Fruit fly (Drosophila melanogaster): ENCODE measurements around the gene myo.

Gene myo

dm6 chr4:697463-697862 lies 1.6 kb upstream of the myo start, which contains the start of gene ey:
TSS of gene ey (plus strand) at chr4:697689.
- peak; percentile 16 for TF ChIP-seq fru (GFP tag; optimal IDR thresholded peaks at IDR 0.05)
- no peak for TF ChIP-seq Rel (GFP tag; optimal IDR thresholded peaks at IDR 0.05)
- peak; percentile 33 for TF ChIP-seq Rel (tag; optimal IDR thresholded peaks at IDR 0.05)
- TF ChIP-seq Hnf4 (GFP tag; optimal IDR thresholded peaks at IDR 0.05) = peak; percentile 85
- TF ChIP-seq GATAd (GFP tag; optimal IDR thresholded peaks at IDR 0.05) = no peak
- TF ChIP-seq Myc (optimal IDR thresholded peaks at IDR 0.05) = peak; percentile 71
- peak; percentile 13 for TF ChIP-seq rgr (GFP tag; optimal IDR thresholded peaks at IDR 0.05)
- no peak for TF ChIP-seq dsf (GFP tag; optimal IDR thresholded peaks at IDR 0.05; ENCODE audit: borderline replicate concordance)
- TF ChIP-seq CG9705 (GFP tag; optimal IDR thresholded peaks at IDR 0.05) = no peak
- TF ChIP-seq Sp1 (GFP tag; optimal IDR thresholded peaks at IDR 0.05) = no peak
- TF ChIP-seq sv (GFP tag; optimal IDR thresholded peaks at IDR 0.05) = no peak
- TF ChIP-seq dl (GFP tag; optimal IDR thresholded peaks at IDR 0.05; ENCODE audit: insufficient read depth in 1 of 2, partially characterized antibody in 2 of 2) = no peak
- peak; percentile 17 for TF ChIP-seq brk (GFP tag; optimal IDR thresholded peaks at IDR 0.05)
- no peak for TF ChIP-seq sage (GFP tag; optimal IDR thresholded peaks at IDR 0.05)
- TF ChIP-seq HLH106 (tag; optimal IDR thresholded peaks at IDR 0.05) = no peak

DNA sequence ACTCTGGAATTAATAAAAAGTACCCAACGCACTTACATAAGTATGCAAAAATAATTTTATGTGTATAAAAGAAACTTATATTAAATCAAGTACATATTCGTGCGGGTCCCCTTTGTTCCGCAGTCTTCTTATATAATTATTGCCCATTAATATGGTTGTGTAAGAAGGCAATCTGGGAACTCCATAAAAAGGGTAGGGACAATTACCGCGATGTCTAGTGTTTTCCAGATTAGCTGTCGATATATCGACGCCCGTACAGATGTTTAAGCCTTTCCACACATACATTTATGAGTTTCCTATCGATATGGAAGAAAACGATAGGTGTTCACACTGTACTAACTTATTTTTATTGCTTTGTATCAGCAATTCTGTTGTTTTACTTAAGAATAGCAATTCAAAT lies 783 bp upstream of the myo start:
- TF ChIP-seq Hnf4 (GFP tag; optimal IDR thresholded peaks at IDR 0.05) = peak; percentile 55
- no peak for TF ChIP-seq tai (GFP tag; optimal IDR thresholded peaks at IDR 0.05)
- no peak for TF ChIP-seq psq (GFP tag; optimal IDR thresholded peaks at IDR 0.05)
- peak; percentile 87 for TF ChIP-seq Hr83 (GFP tag; optimal IDR thresholded peaks at IDR 0.05; ENCODE audit: poor library complexity, severe bottlenecking)
- peak; percentile 28 for TF ChIP-seq CrebA (GFP tag; optimal IDR thresholded peaks at IDR 0.05; ENCODE audit: borderline replicate concordance)
- no peak for TF ChIP-seq HLH106 (tag; optimal IDR thresholded peaks at IDR 0.05)
- no peak for TF ChIP-seq Sp1 (GFP tag; optimal IDR thresholded peaks at IDR 0.05)
- TF ChIP-seq Dfd (GFP tag; optimal IDR thresholded peaks at IDR 0.05) = no peak
- TF ChIP-seq OdsH (GFP tag; optimal IDR thresholded peaks at IDR 0.05) = no peak
- TF ChIP-seq br (GFP tag; optimal IDR thresholded peaks at IDR 0.05) = peak; percentile 14
- peak; percentile 8 for TF ChIP-seq Jra (GFP tag; optimal IDR thresholded peaks at IDR 0.05)
- peak; percentile 46 for TF ChIP-seq sage (GFP tag; optimal IDR thresholded peaks at IDR 0.05)
- TF ChIP-seq sv (GFP tag; optimal IDR thresholded peaks at IDR 0.05) = peak; percentile 33
- peak; percentile 26 for TF ChIP-seq rgr (GFP tag; optimal IDR thresholded peaks at IDR 0.05)
- TF ChIP-seq usp (GFP tag; optimal IDR thresholded peaks at IDR 0.05) = no peak
- peak; percentile 31 for TF ChIP-seq fru (GFP tag; optimal IDR thresholded peaks at IDR 0.05)
- no peak for TF ChIP-seq CG9705 (GFP tag; optimal IDR thresholded peaks at IDR 0.05)
- no peak for TF ChIP-seq Abd-B (GFP tag; optimal IDR thresholded peaks at IDR 0.05)
- TF ChIP-seq foxo (GFP tag; optimal IDR thresholded peaks at IDR 0.05) = peak in 1 of 2 experiments; percentile 12
- TF ChIP-seq CG32264 (GFP tag; optimal IDR thresholded peaks at IDR 0.05) = no peak
- peak; percentile 61 for TF ChIP-seq ey (GFP tag; optimal IDR thresholded peaks at IDR 0.05)
- TF ChIP-seq jim (GFP tag; optimal IDR thresholded peaks at IDR 0.05) = no peak
- no peak for TF ChIP-seq dmrt93B (GFP tag; optimal IDR thresholded peaks at IDR 0.05)
- TF ChIP-seq N (GFP tag; optimal IDR thresholded peaks at IDR 0.05) = peak; percentile 47
- peak; percentile 32 for TF ChIP-seq h (GFP tag; optimal IDR thresholded peaks at IDR 0.05)
- TF ChIP-seq Dif (GFP tag; optimal IDR thresholded peaks at IDR 0.05; ENCODE audit: partially characterized antibody) = no peak
- TF ChIP-seq Rel (GFP tag; optimal IDR thresholded peaks at IDR 0.05) = no peak
- TF ChIP-seq Rel (tag; optimal IDR thresholded peaks at IDR 0.05) = peak; percentile 96
- no peak for TF ChIP-seq dsf (GFP tag; optimal IDR thresholded peaks at IDR 0.05; ENCODE audit: borderline replicate concordance)
- peak; percentile 92 for TF ChIP-seq woc (GFP tag; optimal IDR thresholded peaks at IDR 0.05)
- peak; percentile 96 for TF ChIP-seq Vsx2 (GFP tag; optimal IDR thresholded peaks at IDR 0.05; ENCODE audit: partially characterized antibody)

dm6 chr4:694917-695720 lies 736 bp downstream of the myo start:
- TF ChIP-seq h (GFP tag; optimal IDR thresholded peaks at IDR 0.05) = no peak
- TF ChIP-seq dmrt93B (GFP tag; optimal IDR thresholded peaks at IDR 0.05) = no peak
- no peak for TF ChIP-seq Vsx2 (GFP tag; optimal IDR thresholded peaks at IDR 0.05; ENCODE audit: partially characterized antibody)
- peak; percentile 19 for TF ChIP-seq sv (GFP tag; optimal IDR thresholded peaks at IDR 0.05)
- no peak for TF ChIP-seq pan (optimal IDR thresholded peaks at IDR 0.05)
- no peak for TF ChIP-seq dl (GFP tag; optimal IDR thresholded peaks at IDR 0.05; ENCODE audit: insufficient read depth in 1 of 2, partially characterized antibody in 2 of 2)
- no peak for TF ChIP-seq usp (GFP tag; optimal IDR thresholded peaks at IDR 0.05)
- TF ChIP-seq CrebA (GFP tag; optimal IDR thresholded peaks at IDR 0.05; ENCODE audit: borderline replicate concordance) = peak; percentile 43
- no peak for TF ChIP-seq jim (GFP tag; optimal IDR thresholded peaks at IDR 0.05)
- no peak for TF ChIP-seq Hr83 (GFP tag; optimal IDR thresholded peaks at IDR 0.05; ENCODE audit: poor library complexity, severe bottlenecking)
- TF ChIP-seq GATAd (GFP tag; optimal IDR thresholded peaks at IDR 0.05) = no peak
- TF ChIP-seq Mio (GFP tag; optimal IDR thresholded peaks at IDR 0.05) = no peak
- TF ChIP-seq OdsH (GFP tag; optimal IDR thresholded peaks at IDR 0.05) = no peak
- TF ChIP-seq dsf (GFP tag; optimal IDR thresholded peaks at IDR 0.05; ENCODE audit: borderline replicate concordance) = no peak
- peak; percentile 36 for TF ChIP-seq tai (GFP tag; optimal IDR thresholded peaks at IDR 0.05)
- no peak for TF ChIP-seq Hr78 (GFP tag; optimal IDR thresholded peaks at IDR 0.05)
- no peak for TF ChIP-seq CG9705 (GFP tag; optimal IDR thresholded peaks at IDR 0.05)
- peak; percentile 14 for TF ChIP-seq Rel (GFP tag; optimal IDR thresholded peaks at IDR 0.05)
- no peak for TF ChIP-seq Rel (tag; optimal IDR thresholded peaks at IDR 0.05)
- no peak for TF ChIP-seq foxo (GFP tag; optimal IDR thresholded peaks at IDR 0.05)
- no peak for TF ChIP-seq sage (GFP tag; optimal IDR thresholded peaks at IDR 0.05)
- TF ChIP-seq br (GFP tag; optimal IDR thresholded peaks at IDR 0.05) = no peak
- peak; percentile 86 for TF ChIP-seq woc (GFP tag; optimal IDR thresholded peaks at IDR 0.05)
- TF ChIP-seq Dfd (GFP tag; optimal IDR thresholded peaks at IDR 0.05) = no peak
- TF ChIP-seq HLH106 (tag; optimal IDR thresholded peaks at IDR 0.05) = no peak
- TF ChIP-seq Jra (GFP tag; optimal IDR thresholded peaks at IDR 0.05) = no peak
- no peak for TF ChIP-seq Myc (optimal IDR thresholded peaks at IDR 0.05)
- TF ChIP-seq Abd-B (GFP tag; optimal IDR thresholded peaks at IDR 0.05) = no peak
- no peak for TF ChIP-seq Dif (GFP tag; optimal IDR thresholded peaks at IDR 0.05; ENCODE audit: partially characterized antibody)
- peak; percentile 34 for TF ChIP-seq fru (GFP tag; optimal IDR thresholded peaks at IDR 0.05)
- no peak for TF ChIP-seq rgr (GFP tag; optimal IDR thresholded peaks at IDR 0.05)
- no peak for TF ChIP-seq psq (GFP tag; optimal IDR thresholded peaks at IDR 0.05)
- peak; percentile 76 for TF ChIP-seq ey (GFP tag; optimal IDR thresholded peaks at IDR 0.05)
- peak; percentile 9 for TF ChIP-seq Hnf4 (GFP tag; optimal IDR thresholded peaks at IDR 0.05)
